Fruit fly (Drosophila melanogaster): ENCODE data around the gene CG7914.

CG7914 gene

dm6 chrX:19201630-19202029 is 8.4 kb upstream of the CG7914 start, which contains the start of gene CG7990:
Gene CG7990, minus strand, starts transcription at chrX:19201979.
- TF ChIP-seq CG8478 (optimal IDR thresholded peaks at IDR 0.05) (no peak), CTCF (optimal IDR thresholded peaks at IDR 0.05) (no peak)

- no peak for TF ChIP-seq CG8478 (optimal IDR thresholded peaks at IDR 0.05)
- no peak for TF ChIP-seq CTCF (optimal IDR thresholded peaks at IDR 0.05)
Observed at dm6 chrX:19191597-19191996, 1.7 kb downstream of the CG7914 start.

- no peak for TF ChIP-seq CG8478 (optimal IDR thresholded peaks at IDR 0.05)
- TF ChIP-seq CTCF (optimal IDR thresholded peaks at IDR 0.05) = no peak
Observed at dm6 chrX:19191050-19191449, 2.2 kb downstream of the CG7914 start.

DNA sequence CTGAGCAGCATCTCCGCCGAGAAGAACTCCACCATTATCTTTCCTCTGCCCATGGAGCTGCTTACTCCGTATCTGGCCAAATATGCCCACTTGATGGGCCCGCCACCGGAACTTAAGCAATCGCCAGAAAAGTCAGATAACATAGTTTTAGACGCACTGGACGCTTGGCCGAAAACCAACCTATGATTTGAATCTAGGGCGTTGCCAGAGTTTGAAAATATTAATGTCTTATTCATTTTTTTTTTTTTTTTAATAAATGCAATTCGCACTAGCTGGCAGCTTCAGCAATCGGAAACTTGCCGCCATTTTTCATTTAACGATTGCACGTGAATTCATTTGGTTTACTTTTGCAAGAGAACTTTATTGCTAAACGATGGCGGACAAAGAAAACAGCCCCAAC is 3.3 kb downstream of the CG7914 start, which contains the start of gene HP1D3csd:
Gene HP1D3csd (plus strand): TSS at position 312 of the 400 bp plus-strand sequence.
- TF ChIP-seq CG8478 (optimal IDR thresholded peaks at IDR 0.05) = no peak
- TF ChIP-seq CTCF (optimal IDR thresholded peaks at IDR 0.05) = peak in 1 of 2 experiments; percentile 49

DNA sequence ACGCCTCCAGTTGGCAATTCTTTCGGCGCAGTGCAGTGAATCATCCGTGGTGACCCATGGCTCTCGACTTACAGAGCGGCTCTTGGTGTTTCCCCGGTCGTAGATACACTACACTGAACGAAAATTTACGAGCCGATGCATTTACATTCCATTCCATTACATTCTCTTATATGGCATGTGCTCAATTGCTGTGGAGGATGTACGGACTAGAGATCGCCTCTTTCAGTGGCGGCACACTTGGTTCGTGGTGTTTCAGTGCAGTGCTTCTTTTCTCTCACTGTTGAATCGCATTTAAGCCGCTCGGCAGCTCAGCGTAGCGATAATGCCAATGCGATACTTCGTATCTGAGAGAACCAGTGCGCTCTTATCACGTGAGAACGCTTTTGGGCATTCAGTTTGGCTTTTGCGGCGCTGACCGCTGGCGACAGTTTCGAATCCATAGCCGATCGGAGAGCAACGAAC is 5.6 kb downstream of the CG7914 start, which contains the start of gene Mec2:
Gene Mec2 (plus strand): TSS at position 412 of the 462 bp plus-strand sequence.
- TF ChIP-seq CTCF (optimal IDR thresholded peaks at IDR 0.05) = no peak
- no peak for TF ChIP-seq CG8478 (optimal IDR thresholded peaks at IDR 0.05)

dm6 chrX:19183121-19183520 is 10.1 kb downstream of the CG7914 start, which contains the start of gene CG33253:
Gene CG33253, plus strand, starts transcription at chrX:19183421.
- TF ChIP-seq CG8478 (optimal IDR thresholded peaks at IDR 0.05) (no peak), CTCF (optimal IDR thresholded peaks at IDR 0.05) (no peak)

DNA sequence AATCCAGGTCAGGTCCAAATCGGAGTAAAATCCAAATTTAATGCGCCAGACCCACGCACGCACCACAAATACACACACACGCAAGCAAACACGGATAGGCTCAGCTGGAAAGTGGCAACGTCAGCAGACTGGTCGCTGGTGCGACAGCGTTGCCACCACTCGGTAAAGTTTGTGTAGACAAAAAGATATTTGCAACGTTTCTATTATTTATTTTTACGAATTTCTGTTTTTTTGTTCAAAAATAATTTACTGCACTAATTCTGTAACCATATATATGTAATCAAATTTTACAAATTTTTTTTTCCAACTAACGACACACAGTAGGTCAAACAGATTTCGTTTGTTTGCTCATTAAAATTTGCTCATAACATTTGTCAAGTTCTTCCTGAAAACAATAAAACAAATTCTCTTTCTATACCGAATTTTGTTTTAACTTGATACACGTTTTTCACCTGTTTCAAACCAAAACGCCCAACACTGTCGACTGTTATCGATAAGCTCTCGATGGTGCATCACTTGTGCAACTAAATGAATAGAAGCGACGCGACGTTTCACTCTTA is 13.5 kb downstream of the CG7914 start, which contains the start of the genes CG7556 and CG7453:
Gene CG7556 (minus strand): TSS at position 135 of the 560 bp plus-strand sequence.
Gene CG7453 (plus strand): TSS at position 478 of the 560 bp plus-strand sequence.
- TF ChIP-seq CG8478 (optimal IDR thresholded peaks at IDR 0.05) (no peak), CTCF (optimal IDR thresholded peaks at IDR 0.05) (no peak)

DNA sequence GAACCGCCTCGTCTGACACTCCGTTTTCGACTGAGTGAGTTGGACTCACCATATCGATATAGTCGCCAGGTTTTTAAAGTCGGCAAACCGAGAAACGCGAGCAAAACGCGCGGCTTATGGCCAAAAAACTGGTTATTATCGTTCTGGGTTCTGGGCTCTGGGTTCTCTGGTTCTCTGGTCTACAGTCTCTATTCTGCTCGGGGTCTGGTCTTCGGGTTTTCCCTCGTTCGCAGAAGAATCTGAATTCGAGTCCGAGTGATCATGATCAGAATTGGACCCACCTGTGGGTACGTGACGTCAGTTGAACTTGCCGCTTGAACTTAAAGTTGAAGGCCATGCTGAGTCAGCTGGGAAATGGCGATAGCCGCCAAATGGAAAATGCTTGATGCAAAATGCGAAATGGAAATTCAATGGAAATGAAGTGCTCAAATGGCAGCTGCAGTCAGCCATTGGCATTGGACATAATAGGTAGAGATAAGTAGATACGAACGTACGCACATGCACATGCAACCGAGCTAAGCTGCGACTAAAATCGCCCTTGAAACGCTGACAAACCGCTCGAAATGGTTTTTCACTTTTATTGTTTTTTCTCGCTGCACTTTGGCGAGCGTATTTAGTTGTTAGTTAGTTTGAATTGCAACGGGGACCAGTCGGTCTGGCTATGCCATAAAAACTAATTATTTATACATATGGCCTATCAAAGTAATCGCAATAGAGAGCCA is 18.2 kb downstream of the CG7914 start, which contains the start of gene CG33939:
Gene CG33939 (minus strand): TSS at position 51 of the 722 bp plus-strand sequence.
- TF ChIP-seq CG8478 (optimal IDR thresholded peaks at IDR 0.05) (no peak), CTCF (optimal IDR thresholded peaks at IDR 0.05) (no peak)

- TF ChIP-seq CG8478 (optimal IDR thresholded peaks at IDR 0.05) (no peak), CTCF (optimal IDR thresholded peaks at IDR 0.05) (no peak)
Observed at dm6 chrX:19174092-19174491, 19.2 kb downstream of the CG7914 start.

DNA sequence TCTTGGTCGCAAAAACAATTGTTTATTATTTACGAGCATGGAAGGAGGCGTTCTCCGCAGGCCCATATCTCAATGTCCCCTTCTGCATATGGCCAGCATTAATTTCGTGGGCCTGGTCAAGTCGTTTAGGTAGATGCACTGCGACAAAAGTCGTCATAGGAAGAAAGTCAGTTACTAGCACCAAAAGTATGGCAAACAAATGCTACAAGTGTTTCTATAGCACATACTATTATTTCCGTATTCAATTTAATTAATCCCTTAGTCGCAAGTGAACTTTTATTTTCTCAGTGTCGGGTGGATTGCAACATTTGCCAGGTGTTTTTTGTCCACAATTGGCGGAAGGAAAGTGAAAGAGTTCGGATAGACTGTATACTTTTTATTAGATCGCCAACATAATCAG is 20.3 kb downstream of the CG7914 start:
- no peak for TF ChIP-seq CTCF (optimal IDR thresholded peaks at IDR 0.05)
- TF ChIP-seq CG8478 (optimal IDR thresholded peaks at IDR 0.05) = no peak

dm6 chrX:19171926-19172325 is 21.3 kb downstream of the CG7914 start:
- TF ChIP-seq CTCF (optimal IDR thresholded peaks at IDR 0.05) = no peak
- no peak for TF ChIP-seq CG8478 (optimal IDR thresholded peaks at IDR 0.05)

DNA sequence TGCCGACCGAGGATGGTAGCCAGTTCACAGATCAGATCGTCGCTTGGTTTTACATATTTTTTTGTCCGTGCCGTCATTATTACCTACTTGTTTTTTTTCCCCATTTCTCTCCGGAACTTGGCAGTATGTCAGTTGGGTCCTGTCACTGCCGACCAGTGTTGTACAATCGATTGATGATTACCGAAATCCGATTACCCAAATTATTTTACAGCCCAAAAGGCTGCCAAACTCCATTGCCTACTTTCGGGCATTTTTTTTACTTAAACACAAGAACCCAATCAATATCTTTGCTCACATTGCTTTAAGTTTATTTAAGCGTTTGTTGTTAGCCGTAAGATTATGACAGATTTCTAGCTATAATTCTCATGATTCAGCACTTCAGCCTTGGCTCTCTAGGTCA is 22.5 kb downstream of the CG7914 start, which contains the start of gene Inx5:
Gene Inx5 (minus strand): TSS at position 93 of the 400 bp plus-strand sequence.
- TF ChIP-seq CG8478 (optimal IDR thresholded peaks at IDR 0.05) (no peak), CTCF (optimal IDR thresholded peaks at IDR 0.05) (peak in 1 of 2 experiments; percentile 16)

dm6 chrX:19167586-19168403 is 25.5 kb downstream of the CG7914 start:
- no peak for TF ChIP-seq CG8478 (optimal IDR thresholded peaks at IDR 0.05)
- TF ChIP-seq CTCF (optimal IDR thresholded peaks at IDR 0.05) = no peak

DNA sequence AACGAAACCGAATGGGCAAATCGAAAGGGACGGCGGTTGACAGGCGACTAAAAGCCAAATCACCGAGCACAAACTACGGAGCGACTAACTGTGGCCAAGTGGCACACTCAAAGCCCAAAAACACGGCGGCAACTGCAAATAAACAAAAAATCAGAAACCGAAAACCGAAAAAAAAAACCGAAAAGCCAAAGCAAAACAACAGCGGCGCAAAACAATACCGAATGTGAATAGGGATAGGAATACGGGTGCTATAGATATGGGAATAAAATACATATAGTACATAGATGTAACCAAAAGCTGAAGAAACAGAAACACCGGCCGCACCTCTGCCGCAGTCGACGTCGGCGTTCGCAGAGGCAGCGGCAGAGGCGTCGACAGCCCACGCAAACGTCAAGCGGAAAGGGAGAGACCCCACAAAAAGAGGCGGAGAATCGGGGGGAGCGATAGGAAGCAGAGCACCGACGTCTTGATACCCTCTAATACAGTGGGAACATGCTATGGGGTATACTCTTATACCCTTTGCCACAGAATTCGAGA is 26.1 kb downstream of the CG7914 start, which contains the start of gene RhoGAP18B:
Gene RhoGAP18B (minus strand): TSS at position 51 of the 537 bp plus-strand sequence.
- TF ChIP-seq CG8478 (optimal IDR thresholded peaks at IDR 0.05) = no peak
- no peak for TF ChIP-seq CTCF (optimal IDR thresholded peaks at IDR 0.05)
